Worm (Caenorhabditis elegans) whole organism, late embryonic: Measurements from ENCODE around the gene flp-4.

Experiments
- C08G9.2 ChIP-seq: sonication (generic microtip); optimal IDR thresholded peaks from 2 replicates; lab custom pipeline; 2016; ENCODE audit warnings: mild to moderate bottlenecking, missing genetic modification characterization, moderate library complexity, missing compliant biosample characterization
- F13H6.1 ChIP-seq: sonication (generic microtip); optimal IDR thresholded peaks from 2 replicates; lab custom pipeline; 2016; ENCODE audit warnings: missing genetic modification characterization, missing compliant biosample characterization
- K02D7.2 ChIP-seq: sonication (generic microtip); optimal IDR thresholded peaks from 2 replicates; lab custom pipeline; 2017; ENCODE audit warnings: mild to moderate bottlenecking, missing genetic modification characterization, missing compliant biosample characterization
- K09A11.1 ChIP-seq: sonication (generic microtip); optimal IDR thresholded peaks from 2 replicates; lab custom pipeline; 2017; ENCODE audit warnings: antibody characterized with exemption, mild to moderate bottlenecking, missing genetic modification characterization, missing compliant biosample characterization; ENCODE audit not compliant: insufficient read depth
- T23F11.4 ChIP-seq: fragments of 200-800 bp; sonication (Bioruptor generic); optimal IDR thresholded peaks from 2 replicates; lab custom pipeline; 2018; ENCODE audit warnings: mild to moderate bottlenecking, missing genetic modification characterization, missing compliant biosample characterization
- Y22D7AL.16 ChIP-seq: sonication (generic microtip); optimal IDR thresholded peaks from 2 replicates; lab custom pipeline; 2016; ENCODE audit warnings: missing genetic modification characterization, missing compliant biosample characterization
- ahr-1 ChIP-seq: sonication (generic microtip); optimal IDR thresholded peaks from 2 replicates; lab custom pipeline; 2016; ENCODE audit warnings: missing genetic modification characterization, missing compliant biosample characterization
- ceh-18 ChIP-seq: sonication (generic microtip); optimal IDR thresholded peaks from 2 replicates; lab custom pipeline; 2016; ENCODE audit warnings: missing genetic modification characterization, missing compliant biosample characterization
- ceh-19 ChIP-seq: fragments of 200-800 bp; sonication (Bioruptor generic); optimal IDR thresholded peaks from 2 replicates; lab custom pipeline; 2018; ENCODE audit warnings: mild to moderate bottlenecking, missing genetic modification characterization, missing compliant biosample characterization
- ceh-2 ChIP-seq: sonication (generic microtip); optimal IDR thresholded peaks from 2 replicates; lab custom pipeline; 2016; ENCODE audit warnings: missing genotype, missing genetic modification characterization, missing compliant biosample characterization
- ceh-24 ChIP-seq: sonication (generic microtip); optimal IDR thresholded peaks from 2 replicates; lab custom pipeline; 2016; ENCODE audit warnings: mild to moderate bottlenecking, missing genetic modification characterization, missing compliant biosample characterization
- ceh-30 ChIP-seq: fragments of 150-350 bp; optimal IDR thresholded peaks from 2 replicates; lab custom pipeline; 2014; ENCODE audit warnings: missing biosample characterization, missing genetic modification characterization
- ceh-31 ChIP-seq: sonication (generic microtip); optimal IDR thresholded peaks from 2 replicates; lab custom pipeline; 2016; ENCODE audit warnings: missing genetic modification characterization, missing compliant biosample characterization
- ceh-45 ChIP-seq: fragments of 200-800 bp; sonication (Bioruptor generic); IDR thresholded peaks from 2 replicates; pipeline ENCODE4 v1.3.6; 2022; ENCODE audit warnings: missing genetic modification reagents, missing genetic modification characterization, missing compliant biosample characterization
- ceh-48 ChIP-seq: sonication (generic microtip); optimal IDR thresholded peaks from 2 replicates; lab custom pipeline; 2016; ENCODE audit warnings: missing genetic modification characterization, inconsistent platforms, missing compliant biosample characterization
- che-1 ChIP-seq: sonication (generic microtip); optimal IDR thresholded peaks from 2 replicates; lab custom pipeline; 2016; ENCODE audit warnings: mild to moderate bottlenecking, missing genetic modification characterization, missing compliant biosample characterization
- dmd-4 ChIP-seq: sonication (generic microtip); optimal IDR thresholded peaks from 2 replicates; lab custom pipeline; 2016; ENCODE audit warnings: borderline replicate concordance, missing genetic modification characterization, missing compliant biosample characterization
- elt-2 ChIP-seq: sonication (generic microtip); optimal IDR thresholded peaks from 2 replicates; lab custom pipeline; 2016; ENCODE audit warnings: missing genetic modification reagents, missing genetic modification characterization, missing compliant biosample characterization
- elt-4 ChIP-seq: sonication (generic microtip); optimal IDR thresholded peaks from 2 replicates; lab custom pipeline; 2016; ENCODE audit warnings: missing genetic modification characterization, missing compliant biosample characterization
- fax-1 ChIP-seq: sonication (generic microtip); optimal IDR thresholded peaks from 2 replicates; lab custom pipeline; 2016; ENCODE audit warnings: missing genotype, missing genetic modification characterization, missing compliant biosample characterization
- fkh-6 ChIP-seq: sonication (generic microtip); optimal IDR thresholded peaks from 2 replicates; lab custom pipeline; 2016; ENCODE audit warnings: missing genetic modification characterization, missing compliant biosample characterization
- hlh-15 ChIP-seq: sonication (generic microtip); optimal IDR thresholded peaks from 2 replicates; lab custom pipeline; 2016; ENCODE audit warnings: missing genetic modification characterization, missing compliant biosample characterization
- hlh-30 ChIP-seq: sonication (generic microtip); optimal IDR thresholded peaks from 2 replicates; lab custom pipeline; 2017; ENCODE audit warnings: antibody characterized with exemption, missing genetic modification characterization, missing compliant biosample characterization; ENCODE audit not compliant: insufficient read depth
- hlh-8 ChIP-seq: sonication (generic microtip); optimal IDR thresholded peaks from 2 replicates; lab custom pipeline; 2016; ENCODE audit warnings: missing genotype, missing genetic modification characterization, missing compliant biosample characterization
- lim-6 ChIP-seq: sonication (generic microtip); optimal IDR thresholded peaks from 2 replicates; lab custom pipeline; 2016; ENCODE audit warnings: missing genetic modification characterization, missing compliant biosample characterization
- nfya-1 ChIP-seq: sonication (generic microtip); optimal IDR thresholded peaks from 2 replicates; lab custom pipeline; 2017; ENCODE audit warnings: missing genetic modification characterization, mild to moderate bottlenecking, missing compliant biosample characterization, antibody characterized with exemption, moderate library complexity
- nhr-11 ChIP-seq: fragments of 150-350 bp; optimal IDR thresholded peaks from 2 replicates; lab custom pipeline; 2014; ENCODE audit warnings: missing biosample characterization, missing genetic modification characterization
- nhr-232 ChIP-seq: sonication (generic microtip); optimal IDR thresholded peaks from 2 replicates; lab custom pipeline; 2016; ENCODE audit warnings: missing genetic modification characterization, missing compliant biosample characterization
- odd-2 ChIP-seq: sonication (generic microtip); optimal IDR thresholded peaks from 2 replicates; lab custom pipeline; 2017; ENCODE audit warnings: antibody characterized with exemption, mild to moderate bottlenecking, missing genetic modification characterization, missing compliant biosample characterization
- pat-9 ChIP-seq: fragments of 200-800 bp; sonication (Bioruptor generic); optimal IDR thresholded peaks from 2 replicates; lab custom pipeline; 2018; ENCODE audit warnings: mild to moderate bottlenecking, missing genetic modification characterization, moderate library complexity, missing compliant biosample characterization
- pqm-1 ChIP-seq: sonication (generic microtip); optimal IDR thresholded peaks from 2 replicates; lab custom pipeline; 2016; ENCODE audit warnings: missing genetic modification characterization, missing compliant biosample characterization
- pros-1 ChIP-seq: fragments of 150-350 bp; optimal IDR thresholded peaks from 2 replicates; lab custom pipeline; 2014; ENCODE audit warnings: missing biosample characterization, missing genetic modification reagents, missing genetic modification characterization
- ref-2 ChIP-seq: sonication (generic microtip); optimal IDR thresholded peaks from 2 replicates; lab custom pipeline; 2016; ENCODE audit warnings: missing genetic modification characterization, missing compliant biosample characterization
- rnt-1 ChIP-seq: sonication (generic microtip); optimal IDR thresholded peaks from 2 replicates; lab custom pipeline; 2016; ENCODE audit warnings: missing genetic modification characterization, missing compliant biosample characterization
- sdc-2 ChIP-seq: sonication (generic microtip); optimal IDR thresholded peaks from 2 replicates; lab custom pipeline; 2016; ENCODE audit warnings: missing genotype, missing genetic modification characterization, missing compliant biosample characterization
- sox-2 ChIP-seq: fragments of 200-800 bp; sonication (Bioruptor generic); IDR thresholded peaks from 2 replicates; pipeline ENCODE4 v1.3.6; 2022; ENCODE audit warnings: missing genetic modification reagents, missing genetic modification characterization, missing compliant biosample characterization
- sox-4 ChIP-seq: sonication (generic microtip); optimal IDR thresholded peaks from 2 replicates; lab custom pipeline; 2017; ENCODE audit warnings: mild to moderate bottlenecking, missing genetic modification characterization, inconsistent platforms, missing compliant biosample characterization
- tbx-2 ChIP-seq: sonication (generic microtip); optimal IDR thresholded peaks from 2 replicates; lab custom pipeline; 2016; ENCODE audit warnings: missing genetic modification characterization, missing compliant biosample characterization
- unc-42 ChIP-seq: sonication (generic microtip); optimal IDR thresholded peaks from 2 replicates; lab custom pipeline; 2016; ENCODE audit warnings: missing genotype, missing genetic modification characterization, missing compliant biosample characterization
- unc-55 ChIP-seq: sonication (generic microtip); optimal IDR thresholded peaks from 2 replicates; lab custom pipeline; 2017; ENCODE audit warnings: missing biosample characterization, missing genetic modification reagents, missing genetic modification characterization
- zip-5 ChIP-seq: sonication (generic microtip); optimal IDR thresholded peaks from 2 replicates; lab custom pipeline; 2016; ENCODE audit warnings: missing genetic modification characterization, missing compliant biosample characterization
- ztf-16 ChIP-seq: sonication (generic microtip); optimal IDR thresholded peaks from 2 replicates; lab custom pipeline; 2017; ENCODE audit warnings: missing genetic modification characterization, missing compliant biosample characterization

flp-4 gene

DNA sequence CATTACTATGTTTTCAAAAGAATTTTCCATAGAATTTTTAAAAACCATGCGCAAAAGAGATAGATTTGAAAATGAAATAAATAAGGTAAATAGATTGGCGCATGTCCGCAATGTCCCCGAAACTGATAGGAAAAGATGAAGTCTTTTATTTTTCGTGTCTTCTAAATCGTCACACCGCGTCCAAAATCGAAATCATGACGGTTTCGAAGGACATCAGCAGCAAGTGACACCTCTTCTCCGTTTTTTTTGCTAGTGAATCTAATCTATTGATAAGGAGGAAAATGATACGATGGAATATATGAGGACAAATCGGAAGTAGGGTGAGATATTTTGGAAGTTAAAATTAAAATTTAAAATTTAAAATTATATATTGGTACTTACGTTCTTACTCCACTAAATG is 25.3 kb downstream of the flp-4 start:
- TF ChIP-seq ceh-48 (tag; lab: Kevin White, UChicago) (no peak), zip-5 (tag; lab: Kevin White, UChicago) (no peak), ceh-31 (tag; lab: Kevin White, UChicago) (no peak), ref-2 (no peak), nfya-1 (tag; lab: Kevin White, UChicago) (no peak), odd-2 (tag; lab: Kevin White, UChicago) (no peak), hlh-15 (tag; lab: Kevin White, UChicago) (no peak), sox-4 (tag; lab: Kevin White, UChicago) (no peak), K09A11.1 (no peak), dmd-4 (tag; lab: Kevin White, UChicago) (no peak), ahr-1 (tag; lab: Kevin White, UChicago) (no peak), sox-2 (no peak), pros-1 (no peak), ztf-16 (tag; lab: Kevin White, UChicago) (no peak), sdc-2 (tag; lab: Kevin White, UChicago) (no peak), pat-9 (tag; lab: Kevin White, UChicago) (no peak)
- TF ChIP-seq, all 69 proteins: peak for 0

DNA sequence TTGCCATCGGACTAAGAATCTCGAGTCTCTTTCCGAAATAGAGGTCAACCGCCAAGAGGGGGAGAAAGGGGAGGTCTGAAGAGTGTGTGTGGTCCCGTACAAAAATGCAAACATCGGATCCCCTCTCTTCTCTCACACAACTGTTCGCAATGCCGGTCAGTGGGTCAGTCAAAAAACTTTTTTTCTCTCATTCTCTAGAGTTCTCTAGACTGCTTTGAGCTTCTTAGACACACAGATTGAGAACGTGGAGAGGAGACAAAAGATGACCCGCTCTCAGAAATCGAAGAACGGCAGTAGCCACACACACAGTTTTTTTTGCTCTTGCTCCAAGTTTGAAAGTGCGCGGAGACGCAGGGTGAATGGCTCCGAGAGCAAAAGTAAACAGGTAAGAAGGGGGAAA is 27.1 kb downstream of the flp-4 start:
- TF ChIP-seq nhr-11 (no peak), K09A11.1 (no peak), odd-2 (tag; lab: Kevin White, UChicago) (no peak), rnt-1 (no peak), hlh-30 (no peak), sox-4 (tag; lab: Kevin White, UChicago) (no peak), zip-5 (tag; lab: Kevin White, UChicago) (no peak), K02D7.2 (tag; lab: Kevin White, UChicago) (no peak), pros-1 (no peak), ceh-24 (tag; lab: Kevin White, UChicago) (no peak), ref-2 (peak; percentile 4), ceh-45 (GFP tag; lab: Robert Waterston, UW) (no peak), pqm-1 (tag; lab: Kevin White, UChicago) (no peak), ceh-2 (no peak), ceh-18 (no peak), sdc-2 (tag; lab: Kevin White, UChicago) (no peak), hlh-8 (tag; lab: Kevin White, UChicago) (no peak), C08G9.2 (tag; lab: Kevin White, UChicago) (no peak), lim-6 (tag; lab: Kevin White, UChicago) (no peak), elt-2 (tag; lab: Kevin White, UChicago) (peak; percentile 9), tbx-2 (tag; lab: Kevin White, UChicago) (peak; percentile 36), fax-1 (tag; lab: Kevin White, UChicago) (no peak)

DNA sequence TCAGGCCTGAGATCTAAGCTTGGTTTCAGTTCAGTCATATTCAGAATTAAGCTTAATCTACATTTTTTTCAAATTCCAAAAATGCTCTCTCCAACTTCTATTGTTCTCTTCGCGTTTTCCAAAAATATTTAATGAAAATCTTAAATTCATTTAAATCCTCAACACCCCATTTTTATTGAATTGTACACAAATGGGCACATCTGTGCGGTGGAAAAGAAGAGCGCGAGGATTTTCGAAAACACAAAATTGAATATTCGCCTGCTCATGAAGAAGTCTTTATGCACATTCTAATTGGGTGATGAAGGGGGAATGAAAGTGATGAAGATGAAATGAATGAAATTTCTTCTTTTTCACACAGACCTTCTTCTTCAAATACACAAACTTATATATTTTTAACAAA is 35.8 kb downstream of the flp-4 start:
- TF ChIP-seq unc-42 (tag; lab: Kevin White, UChicago) (peak; percentile 79), C08G9.2 (tag; lab: Kevin White, UChicago) (no peak)

DNA sequence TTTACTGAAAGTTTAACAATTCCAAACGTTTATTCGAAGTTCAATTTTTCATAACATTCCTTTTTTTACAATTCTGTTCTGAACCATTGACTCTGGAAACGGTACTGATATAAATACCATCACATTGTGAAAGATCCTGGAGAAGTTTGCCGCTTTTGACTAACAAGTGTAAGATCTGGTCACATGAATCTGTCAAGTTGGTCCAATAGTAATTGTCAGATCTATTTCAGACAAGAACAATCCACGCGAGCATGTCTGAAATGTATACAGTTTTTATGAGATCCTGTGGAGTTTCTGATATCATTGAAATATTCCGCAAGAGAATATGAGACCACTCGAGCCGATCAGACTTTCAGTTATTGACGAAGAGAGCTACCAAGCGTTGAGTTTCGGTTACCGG is 44.5 kb downstream of the flp-4 start:
- TF ChIP-seq sox-2 (no peak), pros-1 (no peak), dmd-4 (tag; lab: Kevin White, UChicago) (no peak), F13H6.1 (tag; lab: Kevin White, UChicago) (no peak), ceh-19 (GFP tag; lab: Kevin White, UChicago) (no peak), Y22D7AL.16 (tag; lab: Kevin White, UChicago) (no peak), che-1 (tag; lab: Kevin White, UChicago) (no peak), ceh-48 (tag; lab: Kevin White, UChicago) (no peak), hlh-15 (tag; lab: Kevin White, UChicago) (no peak), ahr-1 (tag; lab: Kevin White, UChicago) (no peak), odd-2 (tag; lab: Kevin White, UChicago) (no peak), ceh-30 (tag; lab: Kevin White, UChicago) (no peak), T23F11.4 (no peak), zip-5 (tag; lab: Kevin White, UChicago) (no peak), unc-55 (GFP tag; lab: Kevin White, UChicago) (no peak), nhr-232 (no peak), C08G9.2 (tag; lab: Kevin White, UChicago) (no peak), elt-4 (no peak), fkh-6 (tag; lab: Kevin White, UChicago) (no peak)
